Worm (Caenorhabditis elegans) whole organism, L1 larva: ENCODE measurements around the gene F02H6.2.

Experiments
- nhr-237 ChIP-seq: fragments of 150-350 bp; optimal IDR thresholded peaks from 2 replicates; lab custom pipeline; 2014; ENCODE audit warnings: missing biosample characterization, missing genetic modification characterization
- nhr-28 ChIP-seq: fragments of 150-350 bp; optimal IDR thresholded peaks from 2 replicates; lab custom pipeline; 2014; ENCODE audit warnings: missing biosample characterization, missing genetic modification characterization
- nhr-90 ChIP-seq: sonication (generic microtip); optimal IDR thresholded peaks from 2 replicates; lab custom pipeline; 2016; ENCODE audit warnings: mild to moderate bottlenecking, missing genetic modification characterization, missing compliant biosample characterization; ENCODE audit not compliant: poor library complexity
- skn-1 ChIP-seq: fragments of 150-350 bp; optimal IDR thresholded peaks from 2 replicates; lab custom pipeline; 2014; ENCODE audit warnings: missing biosample characterization, missing genetic modification characterization

DNA sequence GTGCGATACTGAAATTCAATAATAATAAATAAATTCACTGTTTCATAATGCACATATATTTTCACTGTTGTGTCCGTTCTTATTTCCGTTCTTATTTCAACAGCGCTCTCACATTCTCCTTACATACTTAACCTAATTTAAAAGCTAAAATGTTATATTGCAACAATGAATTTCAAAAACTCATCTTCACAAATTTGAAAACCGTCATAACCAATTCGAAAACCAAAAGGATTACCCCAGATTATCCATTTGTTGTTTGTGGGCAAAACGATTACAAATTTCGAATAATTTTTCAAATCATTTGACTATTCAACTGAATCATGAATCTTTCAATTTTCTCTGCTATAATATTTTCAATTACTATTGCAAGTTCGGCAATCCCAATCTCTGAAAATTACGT, 24.1 kb upstream of the F02H6.2 start, which contains the start of gene R05A10.4:
- TF ChIP-seq nhr-28 (tag; lab: Kevin White, UChicago) (no peak), nhr-237 (no peak), nhr-90 (tag; lab: Kevin White, UChicago) (no peak), skn-1 (tag; lab: Kevin White, UChicago) (no peak)
